Fruit fly (Drosophila melanogaster): ENCODE results near the gene Nazo.
A peak's percentile ranks its signal among the peaks of the same experiment; 100 is the strongest.

DNA sequence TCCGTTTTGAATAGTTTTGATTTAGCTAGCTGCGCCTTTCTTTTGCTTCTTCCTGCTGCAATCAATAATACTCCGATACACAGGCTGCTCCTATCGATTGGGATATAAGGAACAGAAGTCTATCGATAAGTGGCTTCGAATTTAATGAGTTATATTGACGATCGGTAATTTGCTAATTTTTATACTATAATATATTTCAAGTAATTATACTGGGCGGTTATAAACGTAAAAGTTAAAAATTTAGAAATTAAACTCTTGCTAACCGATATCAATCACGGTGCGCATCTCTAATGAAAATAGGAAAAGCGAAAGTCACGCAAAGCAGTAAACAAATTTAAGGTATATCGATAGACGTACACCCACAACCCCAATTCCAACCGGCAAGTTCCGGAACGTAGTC, 44.0 kb upstream of the Nazo start, which contains the start of the genes CG9636, CG18749 and CG33722:
- peak; percentile 89 for TF ChIP-seq Hnf4 (GFP tag; optimal IDR thresholded peaks at IDR 0.05)
- TF ChIP-seq lola (GFP tag; optimal IDR thresholded peaks at IDR 0.05), result no peak
- TF ChIP-seq dsf (GFP tag; optimal IDR thresholded peaks at IDR 0.05; ENCODE audit: borderline replicate concordance), result peak; percentile 71
